Worm (Caenorhabditis elegans): ENCODE results near the gene ugt-61.
"Not testable (repeated sequence)": the region's sequence is repeated elsewhere in the genome, so short reads cannot be mapped to it uniquely, and the experiment has no call there.

The ugt-61 gene

DNA sequence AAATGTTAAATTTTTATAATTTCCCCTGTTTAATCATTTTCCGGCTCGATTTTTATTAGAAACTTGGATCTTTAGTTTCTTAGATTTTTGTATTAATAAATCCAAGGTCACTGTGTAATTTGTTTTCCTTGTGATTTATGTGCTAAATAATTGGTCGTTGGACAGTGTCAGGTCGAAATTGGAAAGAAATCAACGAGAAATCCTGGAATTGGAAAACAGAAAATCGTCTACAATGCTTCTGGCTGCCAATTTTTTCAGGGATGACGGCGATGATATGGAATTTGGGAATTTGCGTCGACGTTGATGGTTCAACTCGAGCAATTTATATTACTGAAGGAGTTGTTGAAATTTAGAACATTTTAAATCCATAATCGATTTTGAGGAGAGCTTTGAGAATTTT, 7.6 kb upstream of the ugt-61 start:
- TF ChIP-seq dao-5 (tag; optimal IDR thresholded peaks at IDR 0.05), result no peak
- TF ChIP-seq W03F9.2 (tag; optimal IDR thresholded peaks at IDR 0.05), result no peak
- no peak for TF ChIP-seq him-1 (tag; optimal IDR thresholded peaks at IDR 0.05)

- TF ChIP-seq dao-5 (tag; optimal IDR thresholded peaks at IDR 0.05) (no peak), him-1 (tag; optimal IDR thresholded peaks at IDR 0.05) (no peak), W03F9.2 (tag; optimal IDR thresholded peaks at IDR 0.05) (no peak)
These were observed 4.5 kb upstream of the ugt-61 start, which contains the start of gene F39G3.2 for ce11 chrV:4737727-4738126. Gene F39G3.2 (plus strand): TSS chrV:4737831.

DNA sequence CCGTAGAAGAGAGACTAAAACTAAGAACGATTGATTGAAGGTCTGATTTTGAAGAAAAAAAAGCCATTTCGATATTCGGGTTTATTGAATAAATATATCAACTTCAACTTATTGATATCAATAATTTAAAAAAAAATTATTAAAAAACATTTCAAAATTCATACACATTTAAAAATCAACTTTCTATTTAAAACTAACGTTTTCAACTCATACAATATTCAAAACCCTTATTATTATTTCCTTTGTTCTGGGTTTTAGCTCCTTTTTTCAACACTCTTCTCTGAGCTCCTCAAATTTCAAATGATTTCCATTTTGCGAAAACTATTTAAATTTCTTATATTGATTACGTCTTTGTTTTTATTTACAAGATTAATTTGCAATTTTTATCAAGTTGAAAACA, 3.0 kb downstream of the ugt-61 start, which contains the start of gene C18G1.7:
C18G1.7 (plus strand) TSS at position 301 of the 400 bp plus-strand sequence.
- TF ChIP-seq dao-5 (tag; optimal IDR thresholded peaks at IDR 0.05) (no peak), W03F9.2 (tag; optimal IDR thresholded peaks at IDR 0.05) (no peak), him-1 (tag; optimal IDR thresholded peaks at IDR 0.05) (no peak)

- no peak for TF ChIP-seq W03F9.2 (tag; optimal IDR thresholded peaks at IDR 0.05)
- no peak for TF ChIP-seq dao-5 (tag; optimal IDR thresholded peaks at IDR 0.05)
- TF ChIP-seq him-1 (tag; optimal IDR thresholded peaks at IDR 0.05), result no peak
These were observed 8.1 kb downstream of the ugt-61 start, which contains the start of gene C18G1.6 for ce11 chrV:4750294-4750693. Gene C18G1.6 (plus strand): TSS chrV:4750594.

DNA sequence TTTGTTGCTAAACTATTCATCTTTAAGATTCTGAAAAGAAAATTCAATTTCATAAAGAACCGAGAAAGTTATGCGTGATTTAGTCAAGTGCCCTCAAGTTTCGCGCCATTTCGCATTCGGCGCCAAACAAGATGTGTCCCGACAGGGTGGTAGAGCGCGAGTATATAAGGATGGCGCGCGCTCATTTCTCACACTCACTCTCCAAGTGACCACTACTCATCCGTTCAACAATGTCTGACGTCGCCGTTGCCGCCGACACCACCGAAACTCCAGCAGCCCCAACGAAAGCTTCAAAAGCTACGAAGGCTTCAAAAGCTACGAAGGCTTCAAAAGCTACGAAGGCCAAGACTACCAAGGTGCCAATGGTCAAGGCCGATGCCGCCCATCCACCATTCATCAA, 11.9 kb downstream of the ugt-61 start, which contains the start of gene hil-4:
hil-4 (plus strand) TSS at position 191 of the 400 bp plus-strand sequence.
- no peak for TF ChIP-seq dao-5 (tag; optimal IDR thresholded peaks at IDR 0.05)
- no peak for TF ChIP-seq him-1 (tag; optimal IDR thresholded peaks at IDR 0.05)
- no peak for TF ChIP-seq W03F9.2 (tag; optimal IDR thresholded peaks at IDR 0.05)

ce11 chrV:4754684-4755211, 12.5 kb downstream of the ugt-61 start:
- no peak for TF ChIP-seq dao-5 (tag; optimal IDR thresholded peaks at IDR 0.05)

DNA sequence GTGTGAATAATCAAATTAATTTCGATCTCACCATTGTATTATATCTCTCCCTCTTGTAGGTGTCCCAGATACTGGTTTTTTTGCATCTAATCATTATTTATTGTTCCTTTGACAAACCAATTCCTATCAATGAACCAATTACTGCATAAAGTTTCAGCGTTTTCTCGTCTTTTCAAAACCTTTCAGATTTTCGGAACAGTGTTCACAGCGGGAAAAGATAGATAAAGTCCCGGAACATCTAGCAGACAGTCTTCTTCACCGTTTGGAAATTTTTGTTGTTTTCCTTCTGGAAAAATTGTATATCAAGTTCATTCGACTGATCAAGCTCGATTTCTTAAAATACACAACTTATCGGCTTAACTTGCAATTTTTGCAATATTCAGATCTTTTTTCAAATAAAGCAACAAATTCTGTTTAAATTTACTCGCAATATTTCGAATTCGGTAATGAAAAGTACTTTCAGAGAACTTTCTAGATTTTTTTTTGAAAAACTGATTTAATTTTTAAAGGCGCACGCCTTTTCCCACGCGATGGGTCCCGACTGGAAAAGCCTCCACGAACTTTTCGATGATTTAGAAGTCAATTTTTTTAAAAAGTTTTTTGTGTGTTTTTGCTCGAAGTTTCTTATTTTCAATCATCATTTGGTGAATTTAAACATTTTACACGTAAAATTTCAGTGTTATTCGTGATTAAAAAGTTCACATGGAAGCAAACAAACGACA, 13.2 kb downstream of the ugt-61 start, which contains the start of gene pgl-3:
pgl-3 (plus strand) TSS at position 672 of the 722 bp plus-strand sequence.
- no peak for TF ChIP-seq him-1 (tag; optimal IDR thresholded peaks at IDR 0.05)
- TF ChIP-seq W03F9.2 (tag; optimal IDR thresholded peaks at IDR 0.05), result no peak
- TF ChIP-seq dao-5 (tag; optimal IDR thresholded peaks at IDR 0.05), result no peak

ce11 chrV:4758019-4758418, 15.8 kb downstream of the ugt-61 start:
- TF ChIP-seq W03F9.2 (tag; optimal IDR thresholded peaks at IDR 0.05), result no peak
- no peak for TF ChIP-seq dao-5 (tag; optimal IDR thresholded peaks at IDR 0.05)

ce11 chrV:4758540-4758939, 16.3 kb downstream of the ugt-61 start:
- TF ChIP-seq dao-5 (tag; optimal IDR thresholded peaks at IDR 0.05), result no peak
- TF ChIP-seq him-1 (tag; optimal IDR thresholded peaks at IDR 0.05), result no peak
- no peak for TF ChIP-seq W03F9.2 (tag; optimal IDR thresholded peaks at IDR 0.05)

DNA sequence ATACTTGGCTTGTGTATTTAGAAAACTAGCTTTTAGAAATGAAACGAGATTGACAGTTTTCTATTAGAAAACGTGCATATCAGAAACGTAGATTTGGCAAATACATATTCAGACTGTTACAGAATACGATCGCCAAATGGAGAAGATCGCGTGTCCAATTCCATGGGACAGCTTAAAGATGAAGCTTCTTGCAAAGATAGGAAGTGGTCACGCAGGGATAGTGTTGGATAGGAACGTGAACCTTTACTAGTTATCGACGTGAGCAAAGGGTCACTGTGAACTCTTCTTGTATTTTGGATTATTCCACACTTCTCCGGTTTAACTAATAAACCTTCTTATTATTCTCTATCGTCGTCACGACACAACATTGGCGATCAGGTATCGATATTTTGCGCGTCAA, 18.5 kb downstream of the ugt-61 start, which contains the start of gene bgnt-1.4:
bgnt-1.4 (plus strand) TSS at position 301 of the 400 bp plus-strand sequence.
- not testable (repeated sequence) for TF ChIP-seq W03F9.2, dao-5, him-1 (tag; optimal IDR thresholded peaks at IDR 0.05)

- TF ChIP-seq dao-5 (tag; optimal IDR thresholded peaks at IDR 0.05) (no peak), W03F9.2 (tag; optimal IDR thresholded peaks at IDR 0.05) (no peak), him-1 (tag; optimal IDR thresholded peaks at IDR 0.05) (no peak)
These were observed 24.3 kb downstream of the ugt-61 start, which contains the start of gene C18G1.8 for ce11 chrV:4766501-4766900. Gene C18G1.8 (minus strand): TSS chrV:4766601.

- TF ChIP-seq W03F9.2 (tag; optimal IDR thresholded peaks at IDR 0.05) (no peak), him-1 (tag; optimal IDR thresholded peaks at IDR 0.05) (no peak), dao-5 (tag; optimal IDR thresholded peaks at IDR 0.05) (no peak)
These were observed 27.4 kb downstream of the ugt-61 start, which contains the start of gene C18G1.9 for ce11 chrV:4769633-4770032. Gene C18G1.9 (minus strand): TSS chrV:4769733.

DNA sequence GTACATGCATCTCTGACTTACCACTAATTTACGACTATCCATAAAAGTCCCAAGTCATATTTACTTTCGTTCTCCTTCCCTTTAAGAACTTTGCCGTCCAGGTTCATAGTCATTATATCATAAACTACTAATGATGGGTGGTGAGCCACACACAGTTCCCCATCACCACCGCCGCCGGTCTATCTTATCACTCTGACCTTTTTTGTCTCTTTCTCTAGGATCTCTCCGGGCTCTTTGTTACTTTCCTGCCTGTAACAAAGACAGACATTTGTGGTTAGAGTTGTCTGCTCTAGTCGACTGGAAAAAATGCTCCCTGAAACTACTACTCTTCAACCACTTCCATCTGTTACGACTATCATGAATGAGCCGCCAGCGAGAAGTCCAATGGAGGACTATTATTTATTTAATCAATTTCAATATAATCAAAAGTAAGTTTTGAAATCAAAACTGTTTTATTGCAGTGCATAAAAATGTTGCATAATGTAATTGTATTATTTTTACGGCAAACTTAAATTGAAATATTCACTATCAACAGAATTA, 28.3 kb downstream of the ugt-61 start, which contains the start of gene elt-7:
elt-7 (plus strand) TSS at position 263 of the 540 bp plus-strand sequence.
- TF ChIP-seq him-1 (tag; optimal IDR thresholded peaks at IDR 0.05) (no peak), dao-5 (tag; optimal IDR thresholded peaks at IDR 0.05) (no peak)

DNA sequence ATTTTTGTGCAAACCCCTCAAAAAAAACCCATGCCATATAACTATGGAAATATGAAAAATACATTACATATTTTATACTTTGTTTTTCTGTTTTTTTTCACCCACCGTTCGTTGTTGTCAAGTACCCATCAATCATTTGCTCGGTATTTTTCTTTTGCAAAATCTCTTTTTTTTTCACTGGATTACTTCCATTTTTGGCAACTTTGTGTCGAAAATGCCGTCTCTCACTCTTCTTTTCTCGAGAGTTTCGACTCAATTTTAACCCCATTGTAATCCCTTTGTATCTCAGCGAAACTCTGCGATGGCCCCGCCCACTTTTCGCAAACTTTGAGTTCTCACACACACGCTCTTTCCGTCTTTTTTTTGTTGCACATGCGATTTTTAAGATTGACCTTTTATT, 32.9 kb downstream of the ugt-61 start:
- TF ChIP-seq W03F9.2 (tag; optimal IDR thresholded peaks at IDR 0.05), result no peak
- TF ChIP-seq him-1 (tag; optimal IDR thresholded peaks at IDR 0.05), result no peak
- no peak for TF ChIP-seq dao-5 (tag; optimal IDR thresholded peaks at IDR 0.05)

Measured in whole organism, L4/young adult.